Fruit fly (Drosophila melanogaster): ENCODE measurements around the gene Uqcc1.

Gene Uqcc1

DNA sequence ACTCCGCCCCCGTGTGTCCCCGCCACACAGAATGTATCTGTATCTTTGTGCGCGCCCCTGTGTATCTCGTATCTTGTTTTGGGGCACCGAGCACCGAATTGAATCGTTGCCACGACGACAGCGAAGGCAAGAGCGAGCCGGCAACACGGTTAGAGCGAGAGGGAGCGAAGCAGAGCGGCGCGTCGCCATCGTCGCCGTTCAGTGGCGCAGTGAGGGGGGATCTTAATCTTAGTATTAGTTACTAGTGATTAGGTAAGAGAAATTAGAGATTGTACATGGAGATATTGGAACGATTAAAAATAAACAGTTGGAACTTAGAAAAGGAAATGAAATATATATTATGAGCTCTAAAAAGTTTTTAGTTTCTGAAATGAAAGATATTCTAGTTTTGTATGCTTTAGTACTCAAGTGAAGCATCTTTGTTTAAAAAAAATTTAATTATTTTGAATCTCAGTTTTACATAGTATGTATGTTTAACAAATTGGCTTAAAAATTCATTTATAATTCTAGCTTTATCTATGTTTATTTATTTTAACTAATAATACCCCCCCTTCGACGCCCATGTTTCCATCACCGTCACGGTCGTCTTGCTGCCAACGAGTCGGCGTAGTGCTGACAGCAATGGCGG is 31.1 kb upstream of the Uqcc1 start (continued):
- TF ChIP-seq Hr3 (GFP tag; optimal IDR thresholded peaks at IDR 0.05) (peak; percentile 92), YL-1 (GFP tag; optimal IDR thresholded peaks at IDR 0.05) (peak; percentile 48), ewg (GFP tag; optimal IDR thresholded peaks at IDR 0.05) (peak; percentile 81), ato (GFP tag; IDR thresholded peaks at IDR 0.05; ENCODE audit: partially characterized antibody) (no peak), CG15073 (GFP tag; optimal IDR thresholded peaks at IDR 0.05) (peak; percentile 40), zf30C (GFP tag; optimal IDR thresholded peaks at IDR 0.05) (no peak), CG11456 (GFP tag; IDR thresholded peaks at IDR 0.05) (peak; percentile 78), sima (GFP tag; optimal IDR thresholded peaks at IDR 0.05) (no peak), unc-4 (GFP tag; IDR thresholded peaks at IDR 0.05; ENCODE audit: partially characterized antibody) (no peak), CG17612 (GFP tag; IDR thresholded peaks at IDR 0.05) (peak; percentile 52; the same call in 1 of the 2 replicates), CG10267 (tag; optimal IDR thresholded peaks at IDR 0.05) (peak; percentile 91), CG10565 (GFP tag; optimal IDR thresholded peaks at IDR 0.05) (peak; percentile 21), so (GFP tag; IDR thresholded peaks at IDR 0.05) (peak; percentile 79; the same call in 2 of the 3 replicates), Abd-B (GFP tag; optimal IDR thresholded peaks at IDR 0.05) (peak; percentile 95), CG10366 (GFP tag; IDR thresholded peaks at IDR 0.05) (peak; percentile 65), CG2889 (GFP tag; IDR thresholded peaks at IDR 0.05) (peak; percentile 55; the same call in 2 of the 3 replicates), oc (tag; optimal IDR thresholded peaks at IDR 0.05) (peak; percentile 70), kay (GFP tag; optimal IDR thresholded peaks at IDR 0.05) (peak; percentile 91), cwo (GFP tag; optimal IDR thresholded peaks at IDR 0.05) (peak; percentile 88), ham (GFP tag; IDR thresholded peaks at IDR 0.05) (no peak), CG3847 (GFP tag; IDR thresholded peaks at IDR 0.05) (peak; percentile 81), Tbp (GFP tag; optimal IDR thresholded peaks at IDR 0.05) (no peak), shn (GFP tag; optimal IDR thresholded peaks at IDR 0.05) (peak; percentile 15), CG3407 (GFP tag; optimal IDR thresholded peaks at IDR 0.05) (peak; percentile 84), Hand (GFP tag; optimal IDR thresholded peaks at IDR 0.05) (peak; percentile 78), CG43689 (GFP tag; IDR thresholded peaks at IDR 0.05) (no peak; the same call in 1 of the 2 replicates), CG8089 (GFP tag; optimal IDR thresholded peaks at IDR 0.05) (peak; percentile 53), Xrp1 (GFP tag; IDR thresholded peaks at IDR 0.05) (peak; percentile 82), lov (optimal IDR thresholded peaks at IDR 0.05) (no peak), lov (GFP tag; IDR thresholded peaks at IDR 0.05) (peak; percentile 27; the same call in 1 of the 3 replicates), CG18262 (tag; optimal IDR thresholded peaks at IDR 0.05) (peak; percentile 98), CG15601 (tag; optimal IDR thresholded peaks at IDR 0.05) (peak; percentile 86), CG8924 (tag; optimal IDR thresholded peaks at IDR 0.05) (peak; percentile 95), CG4854 (GFP tag; optimal IDR thresholded peaks at IDR 0.05) (peak; percentile 39), dan (GFP tag; IDR thresholded peaks at IDR 0.05) (peak; percentile 45; the same call in 1 of the 2 replicates), CG12769 (tag; optimal IDR thresholded peaks at IDR 0.05) (peak; percentile 33), fd3F (GFP tag; optimal IDR thresholded peaks at IDR 0.05) (peak; percentile 80), CG1024 (GFP tag; IDR thresholded peaks at IDR 0.05) (peak; percentile 37), CG12219 (GFP tag; optimal IDR thresholded peaks at IDR 0.05) (peak; percentile 32), Taf1 (GFP tag; IDR thresholded peaks at IDR 0.05) (peak; percentile 65), Max (GFP tag; optimal IDR thresholded peaks at IDR 0.05) (peak; percentile 79), al (GFP tag; IDR thresholded peaks at IDR 0.05) (peak; percentile 86), Hmx (GFP tag; optimal IDR thresholded peaks at IDR 0.05) (peak; percentile 80), CG4820 (GFP tag; optimal IDR thresholded peaks at IDR 0.05) (peak; percentile 95), fd64A (GFP tag; optimal IDR thresholded peaks at IDR 0.05) (peak; percentile 36), cad (GFP tag; optimal IDR thresholded peaks at IDR 0.05) (no peak), pros (GFP tag; optimal IDR thresholded peaks at IDR 0.05) (peak; percentile 56), schlank (tag; optimal IDR thresholded peaks at IDR 0.05) (peak; percentile 7), dati (GFP tag; IDR thresholded peaks at IDR 0.05) (0 out of 2 replicates have a peak, but pooled peaks have one; percentile 29), D19B (GFP tag; optimal IDR thresholded peaks at IDR 0.05) (peak; percentile 90)
